Worm (Caenorhabditis elegans) whole organism, L1 larva: Measurements from ENCODE around the gene F49C12.6.
A peak's percentile ranks its signal among the peaks of the same experiment; 100 is the strongest.

Experiments used
- C04F5.9 ChIP-seq: sonication (generic microtip); optimal IDR thresholded peaks from 2 replicates; lab custom pipeline; 2016; ENCODE audit warnings: missing genetic modification characterization, missing compliant biosample characterization
- C16A3.4 ChIP-seq: fragments of 150-350 bp; optimal IDR thresholded peaks from 2 replicates; lab custom pipeline; 2014; ENCODE audit warnings: missing biosample characterization, missing genetic modification characterization
- C34B4.2 ChIP-seq: sonication (generic microtip); optimal IDR thresholded peaks from 2 replicates; lab custom pipeline; 2017; ENCODE audit warnings: mild to moderate bottlenecking, missing genetic modification characterization, missing compliant biosample characterization
- aly-2 ChIP-seq: fragments of 150-350 bp; optimal IDR thresholded peaks from 2 replicates; lab custom pipeline; 2014; ENCODE audit warnings: missing biosample characterization, missing genetic modification characterization
- ama-1 ChIP-seq: fragments of 150-350 bp; optimal IDR thresholded peaks from 2 replicates; lab custom pipeline; 2014
- blmp-1 ChIP-seq: fragments of 150-350 bp; optimal IDR thresholded peaks from 2 replicates; lab custom pipeline; 2014; ENCODE audit warnings: missing biosample characterization, missing genetic modification characterization
- ceh-63 ChIP-seq: fragments of 200-800 bp; sonication (Bioruptor generic); optimal IDR thresholded peaks from 2 replicates; lab custom pipeline; 2018; ENCODE audit warnings: mild to moderate bottlenecking, missing genetic modification characterization, missing compliant biosample characterization
- ceh-8 ChIP-seq: fragments of 200-800 bp; sonication (Bioruptor generic); optimal IDR thresholded peaks from 2 replicates; lab custom pipeline; 2018; ENCODE audit warnings: mild to moderate bottlenecking, missing genetic modification characterization, moderate library complexity, missing compliant biosample characterization
- ceh-90 ChIP-seq: sonication (generic microtip); optimal IDR thresholded peaks from 2 replicates; lab custom pipeline; 2016; ENCODE audit warnings: missing genetic modification characterization, missing compliant biosample characterization
- dpl-1 ChIP-seq, 3 experiments: fragments of 150-350 bp in 2 of 3; sonication (generic microtip) in 1 of 3; optimal IDR thresholded peaks; 2 replicates each; lab custom pipeline; 2014 to 2017; ENCODE audit warnings: missing biosample characterization in 3 of 3, missing genetic modification characterization in 3 of 3, missing genetic modification reagents in 3 of 3
- efl-1 ChIP-seq, 4 experiments: fragments of 150-350 bp; optimal IDR thresholded peaks in 3 of 4; peaks in 1 of 4; 1 replicate in 1 of 4; 2 replicates in 3 of 4; lab custom pipeline; 2014; ENCODE audit warnings: missing biosample characterization in 2 of 4, missing genetic modification characterization in 2 of 4, missing genetic modification reagents in 2 of 4
- efl-3 ChIP-seq: fragments of 200-800 bp; sonication (Bioruptor generic); optimal IDR thresholded peaks from 2 replicates; lab custom pipeline; 2018; ENCODE audit warnings: mild to moderate bottlenecking, missing genetic modification characterization, missing compliant biosample characterization
- elt-3 ChIP-seq, 6 experiments: fragments of 150-350 bp in 1 of 6; sonication (generic microtip); optimal IDR thresholded peaks; 2 replicates each; lab custom pipeline; 2017 to 2018; ENCODE audit warnings: missing biosample characterization in 6 of 6, missing genetic modification characterization in 6 of 6, inconsistent platforms in 1 of 6
- ets-5 ChIP-seq: fragments of 200-800 bp; sonication (Bioruptor generic); IDR thresholded peaks from 2 replicates; pipeline ENCODE4 v1.3.6; 2022; ENCODE audit warnings: missing genetic modification characterization, missing compliant biosample characterization
- fkh-4 ChIP-seq: sonication (generic microtip); optimal IDR thresholded peaks from 2 replicates; lab custom pipeline; 2016; ENCODE audit warnings: missing compliant biosample characterization, missing genetic modification characterization, borderline replicate concordance
- hlh-17 ChIP-seq: fragments of 200-800 bp; sonication (Bioruptor generic); optimal IDR thresholded peaks from 2 replicates; lab custom pipeline; 2018; ENCODE audit warnings: missing genetic modification characterization, mild to moderate bottlenecking, missing compliant biosample characterization, moderate library complexity, borderline replicate concordance
- hpl-2 ChIP-seq: fragments of 150-350 bp; optimal IDR thresholded peaks from 2 replicates; lab custom pipeline; 2014; ENCODE audit warnings: missing biosample characterization, missing genetic modification reagents, missing genetic modification characterization
- isw-1 ChIP-seq: fragments of 200-800 bp; sonication (Bioruptor generic); IDR thresholded peaks from 2 replicates; pipeline ENCODE4 v1.3.6; 2022; ENCODE audit warnings: missing genetic modification characterization, missing compliant biosample characterization
- lin-14 ChIP-seq: fragments of 200-800 bp; sonication (Bioruptor generic); optimal IDR thresholded peaks from 2 replicates; lab custom pipeline; 2018; ENCODE audit warnings: mild to moderate bottlenecking, missing genetic modification characterization, moderate library complexity, missing compliant biosample characterization
- lin-15B ChIP-seq: fragments of 150-350 bp; sonication (generic microtip); optimal IDR thresholded peaks from 3 replicates; lab custom pipeline; 2014; ENCODE audit warnings: missing biosample characterization, missing genetic modification characterization
- lin-35 ChIP-seq, 2 experiments: fragments of 150-350 bp; optimal IDR thresholded peaks; 2 replicates each; lab custom pipeline; 2014; ENCODE audit warnings: missing biosample characterization in 2 of 2, missing genetic modification characterization in 2 of 2, missing genetic modification reagents in 2 of 2
- lin-39 ChIP-seq: fragments of 150-350 bp; optimal IDR thresholded peaks from 2 replicates; lab custom pipeline; 2014; ENCODE audit warnings: missing biosample characterization, missing genetic modification reagents, missing genetic modification characterization
- lsy-2 ChIP-seq, 2 experiments: fragments of 150-350 bp; optimal IDR thresholded peaks; 2 replicates each; lab custom pipeline; 2014; ENCODE audit warnings: missing biosample characterization in 2 of 2, missing genetic modification characterization in 2 of 2
- mdl-1 ChIP-seq, 2 experiments: fragments of 150-350 bp; optimal IDR thresholded peaks; 2 replicates each; lab custom pipeline; 2014 to 2017; ENCODE audit warnings: missing biosample characterization in 2 of 2, missing genetic modification characterization in 2 of 2, inconsistent platforms in 1 of 2
- nhr-47 ChIP-seq: sonication (generic microtip); optimal IDR thresholded peaks from 2 replicates; lab custom pipeline; 2016; ENCODE audit warnings: mild to moderate bottlenecking, missing genetic modification characterization, moderate library complexity, missing compliant biosample characterization
- nhr-71 ChIP-seq: sonication (generic microtip); optimal IDR thresholded peaks from 2 replicates; lab custom pipeline; 2016; ENCODE audit warnings: mild to moderate bottlenecking, missing genetic modification characterization, moderate library complexity, missing compliant biosample characterization
- nhr-77 ChIP-seq: fragments of 150-350 bp; optimal IDR thresholded peaks from 2 replicates; lab custom pipeline; 2014; ENCODE audit warnings: missing biosample characterization, missing genetic modification characterization
- nhr-84 ChIP-seq: sonication (generic microtip); optimal IDR thresholded peaks from 2 replicates; lab custom pipeline; 2017; ENCODE audit warnings: missing biosample characterization, missing genetic modification characterization
- nhr-90 ChIP-seq: sonication (generic microtip); optimal IDR thresholded peaks from 2 replicates; lab custom pipeline; 2016; ENCODE audit warnings: mild to moderate bottlenecking, missing genetic modification characterization, missing compliant biosample characterization; ENCODE audit not compliant: poor library complexity
- pag-3 ChIP-seq: sonication (generic microtip); optimal IDR thresholded peaks from 2 replicates; lab custom pipeline; 2017; ENCODE audit warnings: missing genetic modification characterization, mild to moderate bottlenecking, missing compliant biosample characterization, antibody characterized with exemption, borderline replicate concordance; ENCODE audit not compliant: insufficient read depth
- pqm-1 ChIP-seq: sonication (generic microtip); optimal IDR thresholded peaks from 3 replicates; lab custom pipeline; 2017; ENCODE audit warnings: missing biosample characterization, missing genetic modification characterization
- rnt-1 ChIP-seq: sonication (generic microtip); optimal IDR thresholded peaks from 2 replicates; lab custom pipeline; 2016; ENCODE audit warnings: mild to moderate bottlenecking, missing genetic modification characterization, moderate library complexity, missing compliant biosample characterization
- skn-1 ChIP-seq: fragments of 150-350 bp; optimal IDR thresholded peaks from 2 replicates; lab custom pipeline; 2014; ENCODE audit warnings: missing biosample characterization, missing genetic modification characterization
- snpc-4 ChIP-seq: fragments of 150-350 bp; optimal IDR thresholded peaks from 2 replicates; lab custom pipeline; 2014; ENCODE audit warnings: missing biosample characterization, missing genetic modification characterization
- sox-4 ChIP-seq: sonication (generic microtip); optimal IDR thresholded peaks from 2 replicates; lab custom pipeline; 2016; ENCODE audit warnings: missing genetic modification characterization, missing compliant biosample characterization
- sptf-1 ChIP-seq: fragments of 150-350 bp; optimal IDR thresholded peaks from 2 replicates; lab custom pipeline; 2014; ENCODE audit warnings: missing biosample characterization, missing genetic modification characterization
- tbx-2 ChIP-seq: sonication (generic microtip); optimal IDR thresholded peaks from 2 replicates; lab custom pipeline; 2016; ENCODE audit warnings: missing genetic modification characterization, missing compliant biosample characterization
- tlp-1 ChIP-seq: fragments of 150-350 bp; optimal IDR thresholded peaks from 2 replicates; lab custom pipeline; 2014; ENCODE audit warnings: missing biosample characterization, missing genetic modification characterization
- unc-130 ChIP-seq: fragments of 150-350 bp; optimal IDR thresholded peaks from 2 replicates; lab custom pipeline; 2017; ENCODE audit warnings: missing biosample characterization, missing genetic modification characterization, inconsistent platforms
- unc-62 ChIP-seq: fragments of 150-350 bp; optimal IDR thresholded peaks from 2 replicates; lab custom pipeline; 2014; ENCODE audit warnings: missing biosample characterization, missing genetic modification reagents, missing genetic modification characterization
- unc-86 ChIP-seq: sonication (generic microtip); optimal IDR thresholded peaks from 2 replicates; lab custom pipeline; 2016; ENCODE audit warnings: missing genetic modification characterization, missing compliant biosample characterization
- unc-98 ChIP-seq: fragments of 200-800 bp; sonication (Bioruptor generic); IDR thresholded peaks from 2 replicates; pipeline ENCODE4 v1.3.6; 2022; ENCODE audit warnings: missing genetic modification characterization, missing compliant biosample characterization
- xbp-1 ChIP-seq: sonication (generic microtip); optimal IDR thresholded peaks from 2 replicates; lab custom pipeline; 2016; ENCODE audit warnings: missing genetic modification characterization, missing compliant biosample characterization

Gene F49C12.6

ce11 chrIV:9327706-9328105, 18.8 kb upstream of the F49C12.6 start, which contains the start of gene clec-183:
Gene clec-183 (plus strand): TSS chrIV:9328006.
- TF ChIP-seq C34B4.2 (tag; lab: Kevin White, UChicago): no peak
- no peak for TF ChIP-seq lin-15B (tag; lab: Kevin White, UChicago)
- no peak for TF ChIP-seq hlh-17 (GFP tag; lab: Kevin White, UChicago)
- TF ChIP-seq elt-3 (tag; optimal IDR thresholded peaks at IDR 0.05; lab: Kevin White, UChicago): no peak
- no peak for TF ChIP-seq unc-130
- TF ChIP-seq ceh-63 (GFP tag; lab: Kevin White, UChicago): no peak
- TF ChIP-seq rnt-1: no peak
- no peak for TF ChIP-seq unc-86 (tag; lab: Kevin White, UChicago)
- TF ChIP-seq skn-1 (tag; lab: Kevin White, UChicago): no peak
- no peak for TF ChIP-seq tlp-1 (tag; lab: Kevin White, UChicago)
- no peak for TF ChIP-seq ets-5 (GFP tag; lab: Robert Waterston, UW)
- no peak for TF ChIP-seq unc-62 (GFP tag; lab: Kevin White, UChicago)
- TF ChIP-seq xbp-1: no peak
- no peak for TF ChIP-seq unc-98 (GFP tag; lab: Robert Waterston, UW)
- no peak for TF ChIP-seq dpl-1 (GFP tag; optimal IDR thresholded peaks at IDR 0.05; lab: Kevin White, UChicago)

ce11 chrIV:9323989-9324506, 15.2 kb upstream of the F49C12.6 start, which contains the start of the genes nspg-11 and F49C12.15:
Gene nspg-11 (minus strand): TSS chrIV:9324089.
Gene F49C12.15 (plus strand): TSS chrIV:9324456.
- no peak for TF ChIP-seq isw-1 (GFP tag; lab: Robert Waterston, UW)

DNA sequence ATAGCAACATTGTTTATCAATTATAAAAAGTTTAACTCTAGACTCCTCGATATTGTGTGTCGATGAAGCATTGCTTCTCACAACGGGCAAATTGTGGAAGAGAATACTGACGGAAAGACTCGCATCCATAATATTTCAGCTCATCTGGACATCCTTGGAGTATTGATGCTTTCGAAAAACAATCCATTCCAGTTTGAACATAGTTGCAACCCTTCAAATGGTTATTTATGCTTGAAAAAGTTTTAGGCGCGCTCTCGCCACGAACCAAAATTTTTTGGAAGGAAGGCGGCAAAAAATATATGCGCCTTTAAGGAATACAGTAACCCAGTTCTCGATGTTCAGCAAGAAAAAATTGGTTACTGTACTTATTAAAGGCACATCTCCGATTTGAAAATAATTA, 13.6 kb upstream of the F49C12.6 start:
- TF ChIP-seq lin-14 (GFP tag; lab: Kevin White, UChicago): no peak
- TF ChIP-seq nhr-47 (tag; lab: Kevin White, UChicago): peak; percentile 7
- peak; percentile 0 for TF ChIP-seq nhr-90 (tag; lab: Kevin White, UChicago)
- no peak for TF ChIP-seq lsy-2 (tag; optimal IDR thresholded peaks at IDR 0.05; lab: Kevin White, UChicago)
- TF ChIP-seq hpl-2 (GFP tag; lab: Kevin White, UChicago): peak; percentile 8
- TF ChIP-seq nhr-84: no peak
- TF ChIP-seq nhr-71: no peak
- no peak for TF ChIP-seq efl-1 (optimal IDR thresholded peaks at IDR 0.05; lab: Kevin White, UChicago)
- TF ChIP-seq efl-1 (GFP tag; optimal IDR thresholded peaks at IDR 0.05 in 1 of 2; lab: Kevin White, UChicago): peak in 1 of 2 experiments; percentile 68
- no peak for TF ChIP-seq mdl-1 (tag; optimal IDR thresholded peaks at IDR 0.05; lab: Kevin White, UChicago)
- no peak for TF ChIP-seq ceh-90 (tag; lab: Kevin White, UChicago)
- no peak for TF ChIP-seq dpl-1 (GFP tag; optimal IDR thresholded peaks at IDR 0.05; lab: Kevin White, UChicago)
- TF ChIP-seq lin-35 (GFP tag; optimal IDR thresholded peaks at IDR 0.05; lab: Kevin White, UChicago): peak in 1 of 2 experiments; percentile 6
- no peak for TF ChIP-seq fkh-4 (tag; lab: Kevin White, UChicago)
- TF ChIP-seq, all 84 proteins: peak for 5

- TF ChIP-seq ama-1 (no peak), tbx-2 (peak; percentile 16), sox-4 (tag; lab: Kevin White, UChicago) (no peak), elt-3 (tag; optimal IDR thresholded peaks at IDR 0.05; lab: Kevin White, UChicago) (no peak), C04F5.9 (tag; lab: Kevin White, UChicago) (no peak), skn-1 (tag; lab: Kevin White, UChicago) (peak; percentile 65), nhr-77 (tag; lab: Kevin White, UChicago) (no peak), C16A3.4 (tag; lab: Kevin White, UChicago) (no peak), snpc-4 (tag; lab: Kevin White, UChicago) (no peak), pag-3 (tag; lab: Kevin White, UChicago) (no peak), ceh-8 (GFP tag; lab: Kevin White, UChicago) (no peak), sptf-1 (tag; lab: Kevin White, UChicago) (no peak), lin-39 (tag; lab: Kevin White, UChicago) (no peak), lin-35 (GFP tag; optimal IDR thresholded peaks at IDR 0.05; lab: Kevin White, UChicago) (peak; percentile 8 to 47), efl-3 (GFP tag; lab: Kevin White, UChicago) (no peak), lsy-2 (tag; optimal IDR thresholded peaks at IDR 0.05; lab: Kevin White, UChicago) (peak in 1 of 2 experiments; percentile 52), pqm-1 (tag; lab: Kevin White, UChicago) (no peak), aly-2 (tag; lab: Kevin White, UChicago) (no peak), nhr-47 (tag; lab: Kevin White, UChicago) (peak; percentile 31), mdl-1 (tag; optimal IDR thresholded peaks at IDR 0.05; lab: Kevin White, UChicago) (no peak), nhr-90 (tag; lab: Kevin White, UChicago) (no peak), lin-14 (GFP tag; lab: Kevin White, UChicago) (peak; percentile 75), blmp-1 (tag; lab: Kevin White, UChicago) (peak; percentile 26), nhr-84 (no peak)
Observed at ce11 chrIV:9321039-9321851, 12.4 kb upstream of the F49C12.6 start, which contains the start of the genes F49C12.12 and vha-17. Gene F49C12.12 (minus strand): TSS chrIV:9321089. Gene vha-17 (plus strand): TSS chrIV:9321801.
